Fruit fly (Drosophila melanogaster): ENCODE results near the gene CG9123.

dm6 chrX:15298298-15299069, 43.4 kb downstream of the CG9123 start:
- TF ChIP-seq Eip75B (GFP tag; optimal IDR thresholded peaks at IDR 0.05) (peak; percentile 67), Hr39 (GFP tag; optimal IDR thresholded peaks at IDR 0.05) (peak; percentile 56), CG6808 (GFP tag; optimal IDR thresholded peaks at IDR 0.05) (peak; percentile 83), esn (GFP tag; optimal IDR thresholded peaks at IDR 0.05) (peak; percentile 84), topi (GFP tag; optimal IDR thresholded peaks at IDR 0.05) (peak; percentile 76), CG15336 (GFP tag; IDR thresholded peaks at IDR 0.05) (peak; percentile 97), CG6276 (GFP tag; optimal IDR thresholded peaks at IDR 0.05) (peak; percentile 95)

Measured in whole organism, prepupa.